Worm (Caenorhabditis elegans) whole organism, L4/young adult: ENCODE data around the gene C49A9.5.

Experiments
- W03F9.2 ChIP-seq: fragments of 150-350 bp; optimal IDR thresholded peaks from 2 replicates; lab custom pipeline; 2014; ENCODE audit warnings: missing biosample characterization, missing genetic modification characterization
- dao-5 ChIP-seq: sonication (generic microtip); optimal IDR thresholded peaks from 2 replicates; lab custom pipeline; 2016; ENCODE audit warnings: missing genotype, missing genetic modification characterization, moderate library complexity, missing compliant biosample characterization
- him-1 ChIP-seq: sonication (generic microtip); optimal IDR thresholded peaks from 2 replicates; lab custom pipeline; 2016; ENCODE audit warnings: missing genotype, missing genetic modification reagents, missing genetic modification characterization, missing compliant biosample characterization

The C49A9.5 gene

DNA sequence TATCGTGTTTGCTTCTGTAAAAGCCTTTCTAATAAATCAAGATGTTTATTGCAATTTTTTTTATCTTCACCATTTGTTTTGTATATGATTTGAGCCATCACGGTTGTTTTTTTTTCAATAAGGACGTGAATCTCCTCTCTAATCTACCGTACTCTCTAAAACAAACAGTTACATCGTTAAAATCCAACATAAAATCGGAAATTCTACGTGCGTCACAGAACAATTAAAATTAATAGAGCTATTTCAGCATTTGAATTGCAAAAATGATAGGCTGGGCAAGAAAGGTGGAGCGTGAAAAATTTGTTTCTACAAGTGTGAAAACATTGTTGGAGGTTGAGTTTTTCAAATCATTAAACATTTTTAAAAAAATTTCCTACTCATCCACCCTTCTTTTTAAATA lies at the start of gene C49A9.5:
TSS of gene C49A9.5 (plus strand) at position 271 of the 400 bp plus-strand sequence.
- TF ChIP-seq dao-5 (tag; lab: Kevin White, UChicago) (no peak), W03F9.2 (tag; lab: Kevin White, UChicago) (no peak), him-1 (tag; lab: Kevin White, UChicago) (no peak)

ce11 chrIV:6165787-6166186 lies 47.7 kb upstream of the C49A9.5 start:
- no peak for TF ChIP-seq W03F9.2 (tag; lab: Kevin White, UChicago)
- TF ChIP-seq him-1 (tag; lab: Kevin White, UChicago): no peak
- TF ChIP-seq dao-5 (tag; lab: Kevin White, UChicago): no peak

ce11 chrIV:6172959-6173358 lies 40.5 kb upstream of the C49A9.5 start:
- TF ChIP-seq dao-5 (tag; lab: Kevin White, UChicago) (no peak), W03F9.2 (tag; lab: Kevin White, UChicago) (no peak), him-1 (tag; lab: Kevin White, UChicago) (no peak)

DNA sequence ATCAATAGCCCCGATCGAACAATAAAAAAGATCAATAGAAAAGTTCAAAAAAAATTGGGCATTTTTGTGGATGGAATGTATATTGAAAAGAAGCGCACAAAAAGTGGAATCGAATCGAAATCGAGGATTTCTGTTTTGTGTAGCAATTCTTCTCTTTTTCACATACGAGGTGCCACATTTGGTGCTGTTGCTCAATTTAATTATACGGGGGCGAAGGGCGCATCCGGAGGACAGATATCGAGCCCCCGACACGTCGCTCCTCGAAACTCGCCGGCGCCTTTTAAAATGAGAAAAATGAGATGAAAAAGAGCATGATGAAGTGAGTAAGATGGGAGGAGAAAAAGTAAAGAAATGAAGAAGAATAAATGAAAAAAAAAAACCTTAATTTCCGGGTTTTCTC lies 36.1 kb upstream of the C49A9.5 start:
- no peak for TF ChIP-seq W03F9.2 (tag; lab: Kevin White, UChicago)
- TF ChIP-seq him-1 (tag; lab: Kevin White, UChicago): no peak
- no peak for TF ChIP-seq dao-5 (tag; lab: Kevin White, UChicago)

- TF ChIP-seq dao-5 (tag; lab: Kevin White, UChicago) (no peak), W03F9.2 (tag; lab: Kevin White, UChicago) (no peak), him-1 (tag; lab: Kevin White, UChicago) (no peak)
Measured at ce11 chrIV:6183757-6184156, 29.7 kb upstream of the C49A9.5 start, which contains the start of gene unc-77. Gene unc-77, minus strand, starts transcription at chrIV:6183857.

ce11 chrIV:6185578-6185977 lies 27.9 kb upstream of the C49A9.5 start, which contains the start of gene asp-9:
Gene asp-9, plus strand, starts transcription at chrIV:6185889.
- no peak for TF ChIP-seq dao-5 (tag; lab: Kevin White, UChicago)

- TF ChIP-seq him-1 (tag; lab: Kevin White, UChicago): no peak
- no peak for TF ChIP-seq dao-5 (tag; lab: Kevin White, UChicago)
Measured at ce11 chrIV:6187160-6187559, 26.3 kb upstream of the C49A9.5 start.

DNA sequence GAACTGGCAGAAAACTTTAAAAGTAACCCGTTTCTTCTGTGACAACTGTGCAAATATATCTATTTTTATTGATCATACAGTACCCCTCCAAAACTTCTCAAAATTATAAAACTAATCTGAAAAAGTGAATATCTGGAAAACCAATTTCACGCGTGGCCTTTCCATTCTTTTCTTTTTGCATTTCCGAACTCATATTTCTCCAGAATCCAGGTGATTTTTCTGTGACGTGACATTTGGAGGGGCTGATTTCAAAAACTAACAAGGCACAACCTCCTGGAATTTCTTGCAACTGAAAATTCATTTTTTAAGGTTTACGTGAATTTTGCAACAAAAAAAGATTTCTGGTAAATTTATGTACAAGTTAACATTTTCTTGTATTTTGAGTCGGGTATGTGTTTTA lies 13.2 kb upstream of the C49A9.5 start:
- TF ChIP-seq him-1 (tag; lab: Kevin White, UChicago) (no peak), dao-5 (tag; lab: Kevin White, UChicago) (no peak), W03F9.2 (tag; lab: Kevin White, UChicago) (no peak)

DNA sequence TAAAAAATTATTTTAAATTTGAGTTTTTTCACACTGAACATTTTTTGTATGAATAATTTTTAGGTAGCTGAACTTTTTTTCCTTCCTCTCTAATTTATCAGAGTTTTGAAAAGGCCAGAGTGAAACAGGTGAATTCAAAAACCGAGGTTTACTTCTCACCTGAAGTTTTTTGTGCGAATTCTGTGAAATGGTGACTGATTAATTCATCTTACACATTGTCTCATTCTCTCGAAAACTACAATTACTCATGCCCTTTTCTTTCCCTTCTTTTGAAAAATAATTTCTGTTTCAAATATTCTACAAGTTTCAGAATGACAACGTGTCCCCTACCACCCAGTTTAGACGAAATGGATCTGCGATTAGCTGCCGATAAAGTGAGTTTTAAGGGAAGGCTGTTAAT lies 11.7 kb upstream of the C49A9.5 start, which contains the start of gene tkr-2:
TSS of gene tkr-2 (plus strand) at position 301 of the 400 bp plus-strand sequence.
- TF ChIP-seq W03F9.2 (tag; lab: Kevin White, UChicago): no peak
- no peak for TF ChIP-seq dao-5 (tag; lab: Kevin White, UChicago)
- TF ChIP-seq him-1 (tag; lab: Kevin White, UChicago): no peak

ce11 chrIV:6206294-6206776 lies 7.1 kb upstream of the C49A9.5 start, which contains the start of gene C49A9.10:
Gene C49A9.10, minus strand, starts transcription at chrIV:6206344.
- peak; percentile 90 for TF ChIP-seq W03F9.2 (tag; lab: Kevin White, UChicago)
- TF ChIP-seq him-1 (tag; lab: Kevin White, UChicago): peak; percentile 74
- TF ChIP-seq dao-5 (tag; lab: Kevin White, UChicago): no peak

ce11 chrIV:6209337-6209736 lies 4.1 kb upstream of the C49A9.5 start:
- TF ChIP-seq him-1 (tag; lab: Kevin White, UChicago) (no peak), dao-5 (tag; lab: Kevin White, UChicago) (no peak), W03F9.2 (tag; lab: Kevin White, UChicago) (no peak)

ce11 chrIV:6210574-6210973 lies 2.9 kb upstream of the C49A9.5 start, which contains the start of the genes ugt-24 and C49A9.6:
Gene ugt-24, minus strand, starts transcription at chrIV:6210720.
Gene C49A9.6, plus strand, starts transcription at chrIV:6210936.
- TF ChIP-seq dao-5 (tag; lab: Kevin White, UChicago) (no peak), W03F9.2 (tag; lab: Kevin White, UChicago) (no peak), him-1 (tag; lab: Kevin White, UChicago) (no peak)

- no peak for TF ChIP-seq W03F9.2 (tag; lab: Kevin White, UChicago)
- TF ChIP-seq him-1 (tag; lab: Kevin White, UChicago): no peak
- no peak for TF ChIP-seq dao-5 (tag; lab: Kevin White, UChicago)
Measured at ce11 chrIV:6217066-6217465, 3.6 kb downstream of the C49A9.5 start, which contains the start of gene C49A9.9. Gene C49A9.9, plus strand, starts transcription at chrIV:6217372.

ce11 chrIV:6217503-6217902 lies 4.0 kb downstream of the C49A9.5 start:
- TF ChIP-seq W03F9.2 (tag; lab: Kevin White, UChicago) (no peak), dao-5 (tag; lab: Kevin White, UChicago) (no peak), him-1 (tag; lab: Kevin White, UChicago) (no peak)
